Fruit fly (Drosophila melanogaster): ENCODE data around the gene CG31156.

The CG31156 gene

dm6 chr3R:22625514-22626333, 12.3 kb upstream of the CG31156 start (continued):
- TF ChIP-seq sens (GFP tag) (peak; percentile 87), Bdp1 (GFP tag; optimal IDR thresholded peaks at IDR 0.05) (no peak), CG8089 (GFP tag; optimal IDR thresholded peaks at IDR 0.05) (no peak), peb (GFP tag; IDR thresholded peaks at IDR 0.05) (no peak), eve (GFP tag; optimal IDR thresholded peaks at IDR 0.05) (no peak), Pdp1 (GFP tag; optimal IDR thresholded peaks at IDR 0.05) (no peak), CG8388 (GFP tag; optimal IDR thresholded peaks at IDR 0.05) (peak; percentile 71), slp2 (GFP tag; optimal IDR thresholded peaks at IDR 0.05) (no peak), CG8765 (GFP tag; IDR thresholded peaks at IDR 0.05) (no peak), cas (GFP tag; IDR thresholded peaks at IDR 0.05) (no peak), sna (GFP tag; IDR thresholded peaks at IDR 0.05; ENCODE audit: partially characterized antibody) (no peak), Drgx (GFP tag; IDR thresholded peaks at IDR 0.05) (no peak), BtbVII (GFP tag; optimal IDR thresholded peaks at IDR 0.05) (no peak), salm (tag; optimal IDR thresholded peaks at IDR 0.05) (no peak), Hand (GFP tag; optimal IDR thresholded peaks at IDR 0.05) (no peak), CG3281 (GFP tag; optimal IDR thresholded peaks at IDR 0.05) (peak; percentile 25), pho (GFP tag; optimal IDR thresholded peaks at IDR 0.05) (no peak), CG10654 (GFP tag; optimal IDR thresholded peaks at IDR 0.05) (no peak), inv (GFP tag; IDR thresholded peaks at IDR 0.05; ENCODE audit: partially characterized antibody) (no peak), CG12219 (GFP tag; optimal IDR thresholded peaks at IDR 0.05) (no peak), CG10147 (GFP tag; optimal IDR thresholded peaks at IDR 0.05) (no peak), Nf-YB (GFP tag; optimal IDR thresholded peaks at IDR 0.05) (peak; percentile 32), Asciz (GFP tag; optimal IDR thresholded peaks at IDR 0.05) (peak; percentile 50), CG1647 (GFP tag; optimal IDR thresholded peaks at IDR 0.05) (no peak), CG8281 (tag; optimal IDR thresholded peaks at IDR 0.05) (no peak), slou (GFP tag; optimal IDR thresholded peaks at IDR 0.05) (no peak), Ptx1 (GFP tag; IDR thresholded peaks at IDR 0.05) (no peak), row (GFP tag; IDR thresholded peaks at IDR 0.05) (peak; percentile 49; the same call in 2 of the 3 replicates), CG30403 (GFP tag; optimal IDR thresholded peaks at IDR 0.05) (peak; percentile 63), Fer3 (tag; optimal IDR thresholded peaks at IDR 0.05) (no peak), D19B (GFP tag; optimal IDR thresholded peaks at IDR 0.05) (no peak), mam (GFP tag; optimal IDR thresholded peaks at IDR 0.05) (no peak), Dad (GFP tag; optimal IDR thresholded peaks at IDR 0.05) (no peak), Rfx (GFP tag; IDR thresholded peaks at IDR 0.05) (no peak), sqz (GFP tag; optimal IDR thresholded peaks at IDR 0.05) (no peak), CG31224 (GFP tag; IDR thresholded peaks at IDR 0.05) (no peak), jigr1 (GFP tag; IDR thresholded peaks at IDR 0.05) (no peak), CG16815 (GFP tag; optimal IDR thresholded peaks at IDR 0.05) (peak; percentile 19), CG17612 (GFP tag; IDR thresholded peaks at IDR 0.05) (no peak), Scr (GFP tag; IDR thresholded peaks at IDR 0.05; ENCODE audit: partially characterized antibody) (no peak), grn (GFP tag; optimal IDR thresholded peaks at IDR 0.05) (no peak), pita (GFP tag; optimal IDR thresholded peaks at IDR 0.05) (no peak), cato (GFP tag; optimal IDR thresholded peaks at IDR 0.05; ENCODE audit: borderline replicate concordance) (peak; percentile 30), D19A (tag; optimal IDR thresholded peaks at IDR 0.05) (peak; percentile 60), CG18011 (GFP tag; optimal IDR thresholded peaks at IDR 0.05) (no peak), Sry-β (GFP tag; optimal IDR thresholded peaks at IDR 0.05) (no peak), yki (optimal IDR thresholded peaks at IDR 0.05) (no peak), dati (GFP tag; IDR thresholded peaks at IDR 0.05) (no peak), Hsf (GFP tag; optimal IDR thresholded peaks at IDR 0.05) (peak; percentile 15), CG13123 (GFP tag; optimal IDR thresholded peaks at IDR 0.05) (no peak)
